Worm (Caenorhabditis elegans) whole organism, young adult: ENCODE measurements around the gene C38D9.8.
A peak's percentile ranks its signal among the peaks of the same experiment; 100 is the strongest.

ENCODE experiments used
- B0336.3 ChIP-seq: fragments of 200-800 bp; sonication (Bioruptor generic); IDR thresholded peaks from 2 replicates; pipeline ENCODE4 v1.3.6; 2022; ENCODE audit warnings: missing genetic modification characterization, missing compliant biosample characterization
- C06A6.2 ChIP-seq: fragments of 200-800 bp; sonication (Bioruptor generic); conservative IDR thresholded peaks from 2 replicates; pipeline ENCODE4 v1.3.6; 2022; ENCODE audit warnings: missing genetic modification characterization, missing compliant biosample characterization
- F10E7.11 ChIP-seq: sonication (generic microtip); optimal IDR thresholded peaks from 2 replicates; lab custom pipeline; 2017; ENCODE audit warnings: mild to moderate bottlenecking, missing genetic modification characterization, moderate library complexity, missing compliant biosample characterization
- T07F8.4 ChIP-seq: sonication (generic microtip); optimal IDR thresholded peaks from 2 replicates; lab custom pipeline; 2016; ENCODE audit warnings: mild to moderate bottlenecking, missing genetic modification characterization, moderate library complexity, missing compliant biosample characterization
- T26A5.8 ChIP-seq: sonication (generic microtip); optimal IDR thresholded peaks from 2 replicates; lab custom pipeline; 2016; ENCODE audit warnings: missing genetic modification characterization, missing compliant biosample characterization
- Y53F4B.3 ChIP-seq: fragments of 200-800 bp; sonication (Bioruptor generic); IDR thresholded peaks from 2 replicates; pipeline ENCODE4 v1.3.6; 2022; ENCODE audit warnings: missing genetic modification reagents, missing genetic modification characterization, missing compliant biosample characterization
- Y56A3A.18 ChIP-seq: fragments of 200-800 bp; sonication (Bioruptor generic); IDR thresholded peaks from 2 replicates; pipeline ENCODE4 v1.3.6; 2022; ENCODE audit warnings: missing genetic modification reagents, missing genetic modification characterization, missing compliant biosample characterization
- Y67H2A.10 ChIP-seq: fragments of 200-800 bp; sonication (Bioruptor generic); conservative IDR thresholded peaks from 2 replicates; pipeline ENCODE4 v1.3.6; 2022; ENCODE audit warnings: missing genetic modification reagents, missing genetic modification characterization, missing compliant biosample characterization
- Y95B8A.8 ChIP-seq: fragments of 200-800 bp; sonication (Bioruptor generic); IDR thresholded peaks from 2 replicates; pipeline ENCODE4 v1.3.6; 2022; ENCODE audit warnings: missing genetic modification reagents, missing genetic modification characterization, missing compliant biosample characterization
- aptf-2 ChIP-seq: fragments of 200-800 bp; sonication (Bioruptor generic); conservative IDR thresholded peaks from 2 replicates; pipeline ENCODE4 v1.3.6; 2022; ENCODE audit warnings: missing genetic modification reagents, missing genetic modification characterization, missing compliant biosample characterization
- attf-3 ChIP-seq: fragments of 200-800 bp; sonication (Bioruptor generic); conservative IDR thresholded peaks from 2 replicates; pipeline ENCODE4 v1.3.6; 2022; ENCODE audit warnings: missing genetic modification reagents, missing genetic modification characterization, missing compliant biosample characterization
- attf-6 ChIP-seq: fragments of 200-800 bp; sonication (Bioruptor generic); IDR thresholded peaks from 2 replicates; pipeline ENCODE4 v1.3.6; 2022; ENCODE audit warnings: missing genetic modification reagents, missing genetic modification characterization, missing compliant biosample characterization
- bed-2 ChIP-seq: fragments of 200-800 bp; sonication (Bioruptor generic); IDR thresholded peaks from 2 replicates; pipeline ENCODE4 v1.3.6; 2022; ENCODE audit warnings: missing genetic modification reagents, missing genetic modification characterization, missing compliant biosample characterization
- cebp-2 ChIP-seq: fragments of 200-800 bp; sonication (Bioruptor generic); IDR thresholded peaks from 2 replicates; pipeline ENCODE4 v1.3.6; 2022; ENCODE audit warnings: missing genetic modification characterization, missing compliant biosample characterization
- chd-7 ChIP-seq: sonication (generic microtip); optimal IDR thresholded peaks from 2 replicates; lab custom pipeline; 2016; ENCODE audit warnings: mild to moderate bottlenecking, missing genetic modification characterization, moderate library complexity, missing compliant biosample characterization
- die-1 ChIP-seq: sonication (generic microtip); optimal IDR thresholded peaks from 2 replicates; lab custom pipeline; 2016; ENCODE audit warnings: missing genotype, mild to moderate bottlenecking, missing genetic modification characterization, missing compliant biosample characterization
- dox-1 ChIP-seq: fragments of 200-800 bp; sonication (Bioruptor generic); IDR thresholded peaks from 2 replicates; pipeline ENCODE4 v1.3.6; 2022; ENCODE audit warnings: missing genetic modification reagents, missing genetic modification characterization, missing compliant biosample characterization
- dpff-1 ChIP-seq: sonication (generic microtip); optimal IDR thresholded peaks from 2 replicates; lab custom pipeline; 2017; ENCODE audit warnings: mild to moderate bottlenecking, missing genetic modification characterization, missing compliant biosample characterization
- dpl-1 ChIP-seq: fragments of 150-350 bp; optimal IDR thresholded peaks from 2 replicates; lab custom pipeline; 2014; ENCODE audit warnings: missing biosample characterization, missing genetic modification reagents, missing genetic modification characterization
- egrh-3 ChIP-seq: fragments of 200-800 bp; sonication (Bioruptor generic); IDR thresholded peaks from 2 replicates; pipeline ENCODE4 v1.3.6; 2022; ENCODE audit warnings: missing genetic modification reagents, missing genetic modification characterization, missing compliant biosample characterization
- ekl-4 ChIP-seq: fragments of 200-800 bp; sonication (Bioruptor generic); IDR thresholded peaks from 2 replicates; pipeline ENCODE4 v1.3.6; 2022; ENCODE audit warnings: missing genetic modification reagents, missing genetic modification characterization, missing compliant biosample characterization
- fkh-3 ChIP-seq: sonication (generic microtip); optimal IDR thresholded peaks from 2 replicates; lab custom pipeline; 2016; ENCODE audit warnings: mild to moderate bottlenecking, missing genetic modification characterization, missing compliant biosample characterization
- him-1 ChIP-seq: sonication (generic microtip); optimal IDR thresholded peaks from 2 replicates; lab custom pipeline; 2016; ENCODE audit warnings: missing genotype, missing genetic modification reagents, missing genetic modification characterization, missing compliant biosample characterization
- hmg-20 ChIP-seq: fragments of 200-800 bp; sonication (Bioruptor generic); IDR thresholded peaks from 2 replicates; pipeline ENCODE4 v1.3.6; 2022; ENCODE audit warnings: missing genetic modification reagents, missing genetic modification characterization, missing compliant biosample characterization
- lin-26 ChIP-seq: fragments of 200-800 bp; sonication (Bioruptor generic); IDR thresholded peaks from 2 replicates; pipeline ENCODE4 v1.3.6; 2022; ENCODE audit warnings: missing genetic modification reagents, missing genetic modification characterization, missing compliant biosample characterization
- lin-40 ChIP-seq: sonication (generic microtip); optimal IDR thresholded peaks from 2 replicates; lab custom pipeline; 2016; ENCODE audit warnings: missing genetic modification characterization, mild to moderate bottlenecking, missing compliant biosample characterization, missing genotype, missing genetic modification reagents
- lin-54 ChIP-seq: fragments of 200-800 bp; sonication (Bioruptor generic); optimal IDR thresholded peaks from 2 replicates; lab custom pipeline; 2018; ENCODE audit warnings: mild to moderate bottlenecking, missing genetic modification characterization, missing compliant biosample characterization
- madf-10 ChIP-seq: sonication (generic microtip); optimal IDR thresholded peaks from 2 replicates; lab custom pipeline; 2016; ENCODE audit warnings: mild to moderate bottlenecking, missing genetic modification characterization, missing compliant biosample characterization
- madf-3 ChIP-seq: fragments of 200-800 bp; sonication (Bioruptor generic); IDR thresholded peaks from 2 replicates; pipeline ENCODE4 v1.3.6; 2022; ENCODE audit warnings: missing genetic modification reagents, missing genetic modification characterization, missing compliant biosample characterization
- madf-6 ChIP-seq: fragments of 200-800 bp; sonication (Bioruptor generic); IDR thresholded peaks from 2 replicates; pipeline ENCODE4 v1.3.6; 2022; ENCODE audit warnings: missing genetic modification reagents, missing genetic modification characterization, missing compliant biosample characterization
- nfya-1 ChIP-seq: sonication (generic microtip); optimal IDR thresholded peaks from 2 replicates; lab custom pipeline; 2017; ENCODE audit warnings: antibody characterized with exemption, missing compliant biosample characterization, missing genetic modification characterization, borderline replicate concordance; ENCODE audit not compliant: insufficient read depth
- nfya-2 ChIP-seq: fragments of 200-800 bp; sonication (Bioruptor generic); IDR thresholded peaks from 2 replicates; pipeline ENCODE4 v1.3.6; 2022; ENCODE audit warnings: missing genetic modification reagents, missing genetic modification characterization, missing compliant biosample characterization
- nhr-80 ChIP-seq: sonication (generic microtip); optimal IDR thresholded peaks from 2 replicates; lab custom pipeline; 2016; ENCODE audit warnings: missing genetic modification characterization, missing compliant biosample characterization
- pbrm-1 ChIP-seq: fragments of 200-800 bp; sonication (Bioruptor generic); IDR thresholded peaks from 2 replicates; pipeline ENCODE4 v1.3.6; 2022; ENCODE audit warnings: missing genetic modification reagents, missing genetic modification characterization, missing compliant biosample characterization
- repo-1 ChIP-seq: sonication (generic microtip); optimal IDR thresholded peaks from 2 replicates; lab custom pipeline; 2017; ENCODE audit warnings: mild to moderate bottlenecking, missing genetic modification characterization, missing compliant biosample characterization
- rpc-1 ChIP-seq, 2 experiments: fragments of 150-350 bp in 1 of 2; sonication (generic microtip) in 1 of 2; optimal IDR thresholded peaks; 2 replicates each; lab custom pipeline; 2014 to 2018; ENCODE audit warnings: missing biosample characterization in 1 of 2, missing genetic modification characterization in 1 of 2, missing genetic modification reagents in 1 of 2, missing genotype in 1 of 2
- sdz-38 ChIP-seq: sonication (generic microtip); optimal IDR thresholded peaks from 2 replicates; lab custom pipeline; 2016; ENCODE audit warnings: missing genotype, missing genetic modification characterization, missing compliant biosample characterization
- sea-2 ChIP-seq: fragments of 200-800 bp; sonication (Bioruptor generic); IDR thresholded peaks from 2 replicates; pipeline ENCODE4 v1.3.6; 2022; ENCODE audit warnings: missing genetic modification characterization, missing compliant biosample characterization
- sptf-2 ChIP-seq: fragments of 200-800 bp; sonication (Bioruptor generic); optimal IDR thresholded peaks from 2 replicates; lab custom pipeline; 2018; ENCODE audit warnings: mild to moderate bottlenecking, missing genetic modification characterization, missing compliant biosample characterization
- tbp1 ChIP-seq: fragments of 200-800 bp; sonication (Bioruptor generic); optimal IDR thresholded peaks from 2 replicates; lab custom pipeline; 2018; ENCODE audit warnings: mild to moderate bottlenecking, missing genetic modification characterization, missing compliant biosample characterization
- unc-62 ChIP-seq: fragments of 150-350 bp; optimal IDR thresholded peaks from 2 replicates; lab custom pipeline; 2014; ENCODE audit warnings: missing biosample characterization, missing genetic modification reagents, missing genetic modification characterization
- xnd-1 ChIP-seq: sonication (generic microtip); optimal IDR thresholded peaks from 2 replicates; lab custom pipeline; 2016; ENCODE audit warnings: missing genotype, missing genetic modification reagents, missing genetic modification characterization, missing compliant biosample characterization
- zfh-2 ChIP-seq: fragments of 200-800 bp; sonication (Bioruptor generic); conservative IDR thresholded peaks from 2 replicates; pipeline ENCODE4 v1.3.6; 2022; ENCODE audit warnings: missing genetic modification reagents, missing genetic modification characterization, missing compliant biosample characterization
- ztf-25 ChIP-seq: fragments of 200-800 bp; sonication (Bioruptor generic); IDR thresholded peaks from 2 replicates; pipeline ENCODE4 v1.3.6; 2022; ENCODE audit warnings: missing genetic modification reagents, missing genetic modification characterization, missing compliant biosample characterization
- ztf-26 ChIP-seq: sonication (generic microtip); optimal IDR thresholded peaks from 2 replicates; lab custom pipeline; 2017; ENCODE audit warnings: missing genetic modification characterization, missing compliant biosample characterization
- ztf-28 ChIP-seq: fragments of 200-800 bp; sonication (Bioruptor generic); IDR thresholded peaks from 2 replicates; pipeline ENCODE4 v1.3.6; 2022; ENCODE audit warnings: missing genetic modification reagents, missing genetic modification characterization, missing compliant biosample characterization
- ztf-6 ChIP-seq: fragments of 200-800 bp; sonication (Bioruptor generic); IDR thresholded peaks from 2 replicates; pipeline ENCODE4 v1.3.6; 2022; ENCODE audit warnings: missing genetic modification reagents, missing genetic modification characterization, missing compliant biosample characterization

C38D9.8 gene

ce11 chrV:17548635-17549034 is 4.0 kb downstream of the C38D9.8 start:
- peak; percentile 97 for TF ChIP-seq zfh-2 (GFP tag; lab: Robert Waterston, UW)
- no peak for TF ChIP-seq Y53F4B.3 (GFP tag; lab: Robert Waterston, UW)
- no peak for TF ChIP-seq sea-2
- 0 out of 2 replicates have a peak, but pooled peaks have one; percentile 32 for TF ChIP-seq cebp-2 (GFP tag; lab: Robert Waterston, UW)
- TF ChIP-seq lin-26 (GFP tag; lab: Robert Waterston, UW) = 0 out of 2 replicates have a peak, but pooled peaks have one; percentile 54
- TF ChIP-seq egrh-3 (GFP tag; lab: Robert Waterston, UW) = peak; percentile 96

DNA sequence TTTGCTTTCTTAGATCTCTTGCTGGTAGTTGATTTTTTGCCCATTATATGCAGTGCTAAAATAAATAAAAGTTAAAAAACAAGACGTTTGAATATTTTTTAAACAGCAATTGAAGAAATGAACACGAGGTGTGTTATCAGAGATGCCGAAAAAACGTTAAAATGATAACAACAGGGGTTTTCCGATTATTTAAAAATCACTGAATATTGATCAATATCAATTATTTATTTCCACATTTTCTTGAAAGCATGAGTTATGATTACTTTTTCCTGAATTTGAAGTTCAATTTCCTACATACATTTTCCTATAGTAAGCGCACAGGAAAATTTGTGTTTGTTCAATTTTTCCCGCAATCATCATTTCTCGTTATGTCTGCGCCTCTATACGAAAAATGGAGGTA is 5.7 kb downstream of the C38D9.8 start:
- TF ChIP-seq unc-62 (no peak), nhr-80 (tag; lab: Kevin White, UChicago) (peak; percentile 57)

- TF ChIP-seq F10E7.11 (tag; lab: Kevin White, UChicago) (no peak), ztf-28 (GFP tag; lab: Robert Waterston, UW) (no peak), lin-40 (no peak), Y56A3A.18 (GFP tag; lab: Robert Waterston, UW) (no peak), tbp1 (peak; percentile 90), dpff-1 (no peak), sptf-2 (GFP tag; lab: Kevin White, UChicago) (no peak), die-1 (tag; lab: Kevin White, UChicago) (peak; percentile 68), chd-7 (tag; lab: Kevin White, UChicago) (no peak), lin-54 (GFP tag; lab: Kevin White, UChicago) (no peak), T26A5.8 (tag; lab: Kevin White, UChicago) (no peak), T07F8.4 (tag; lab: Kevin White, UChicago) (no peak), Y53F4B.3 (GFP tag; lab: Robert Waterston, UW) (no peak), madf-6 (GFP tag; lab: Robert Waterston, UW) (no peak), bed-2 (GFP tag; lab: Robert Waterston, UW) (no peak), B0336.3 (GFP tag; lab: Robert Waterston, UW) (no peak), Y95B8A.8 (GFP tag; lab: Robert Waterston, UW) (no peak), dox-1 (GFP tag; lab: Robert Waterston, UW) (peak; percentile 43; the same call in 1 of the 2 replicates), repo-1 (no peak), hmg-20 (GFP tag; lab: Robert Waterston, UW) (0 out of 2 replicates have a peak, but pooled peaks have one; percentile 20), attf-6 (GFP tag; lab: Robert Waterston, UW) (peak; percentile 78), pbrm-1 (GFP tag; lab: Robert Waterston, UW) (peak; percentile 56; the same call in 1 of the 2 replicates), ztf-25 (GFP tag; lab: Robert Waterston, UW) (0 out of 2 replicates have a peak, but pooled peaks have one; percentile 57), him-1 (tag; lab: Kevin White, UChicago) (peak; percentile 36), rpc-1 (optimal IDR thresholded peaks at IDR 0.05; lab: Kevin White, UChicago) (peak; percentile 63), rpc-1 (tag; optimal IDR thresholded peaks at IDR 0.05; lab: Kevin White, UChicago) (peak; percentile 82), fkh-3 (tag; lab: Kevin White, UChicago) (no peak), madf-3 (GFP tag; lab: Robert Waterston, UW) (no peak), C06A6.2 (GFP tag; lab: Robert Waterston, UW) (no peak), sdz-38 (tag; lab: Kevin White, UChicago) (no peak), ztf-26 (tag; lab: Kevin White, UChicago) (no peak), nfya-2 (no peak), nfya-1 (tag; lab: Kevin White, UChicago) (no peak), ekl-4 (no peak), dpl-1 (GFP tag; lab: Kevin White, UChicago) (no peak), Y67H2A.10 (GFP tag; lab: Robert Waterston, UW) (no peak), ztf-6 (no peak), aptf-2 (0 out of 2 replicates have a peak, but pooled peaks have one; percentile 22), attf-3 (GFP tag; lab: Robert Waterston, UW) (no peak), madf-10 (no peak), xnd-1 (tag; lab: Kevin White, UChicago) (no peak)
Measured at ce11 chrV:17542304-17542703, 10.4 kb downstream of the C38D9.8 start.
